Worm (Caenorhabditis elegans): ENCODE results near the gene F11G11.4.

Gene F11G11.4

DNA sequence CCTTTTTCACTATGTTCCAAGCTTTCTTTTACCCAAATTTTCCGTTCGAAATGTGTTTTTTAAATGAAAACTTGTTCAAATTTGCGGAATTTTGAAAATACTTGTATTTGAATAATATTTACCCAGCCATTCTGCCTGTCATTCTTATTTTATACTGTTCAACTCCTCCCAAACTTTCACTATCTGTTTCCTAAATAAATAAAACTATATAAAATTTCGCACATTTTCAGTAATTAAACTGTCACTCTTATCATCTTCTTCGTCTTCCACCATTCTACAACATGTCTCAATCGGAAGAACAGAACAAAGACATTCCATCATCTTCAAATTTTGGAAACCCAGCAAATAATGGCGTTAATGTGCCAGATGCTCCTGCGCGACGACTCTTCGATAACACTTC, 44.4 kb downstream of the F11G11.4 start, which contains the start of gene btbd-10 (continued):
- TF ChIP-seq pqm-1 (tag; optimal IDR thresholded peaks at IDR 0.05): peak; percentile 28
- no peak for TF ChIP-seq ZK546.5 (tag; optimal IDR thresholded peaks at IDR 0.05)
- TF ChIP-seq mes-2 (tag; optimal IDR thresholded peaks at IDR 0.05; ENCODE audit: poor library complexity, severe bottlenecking): no peak
- no peak for TF ChIP-seq ctbp-1 (GFP tag; IDR thresholded peaks at IDR 0.05)
- TF ChIP-seq Y48G9A.11 (GFP tag; IDR thresholded peaks at IDR 0.05): no peak
- no peak for TF ChIP-seq F49E8.2 (tag; optimal IDR thresholded peaks at IDR 0.05; ENCODE audit: borderline replicate concordance)
- no peak for TF ChIP-seq unc-62 (GFP tag; optimal IDR thresholded peaks at IDR 0.05 in 1 of 2)
- TF ChIP-seq unc-62 (tag; optimal IDR thresholded peaks at IDR 0.05): no peak
- no peak for TF ChIP-seq D1046.2 (GFP tag; IDR thresholded peaks at IDR 0.05)

- 0 out of 2 replicates have a peak, but pooled peaks have one; percentile 36 for TF ChIP-seq snpc-1.2 (GFP tag; IDR thresholded peaks at IDR 0.05)
- TF ChIP-seq set-16 (GFP tag; IDR thresholded peaks at IDR 0.05): no peak
Observed at ce11 chrII:4905331-4905730, 44.9 kb downstream of the F11G11.4 start.

- no peak for TF ChIP-seq madf-9 (GFP tag; conservative IDR thresholded peaks at IDR 0.05)
- TF ChIP-seq ceh-28 (tag; optimal IDR thresholded peaks at IDR 0.05): no peak
- 0 out of 2 replicates have a peak, but pooled peaks have one; percentile 13 for TF ChIP-seq Y75B8A.6 (GFP tag; IDR thresholded peaks at IDR 0.05)
Observed at ce11 chrII:4905883-4906282, 45.5 kb downstream of the F11G11.4 start.

DNA sequence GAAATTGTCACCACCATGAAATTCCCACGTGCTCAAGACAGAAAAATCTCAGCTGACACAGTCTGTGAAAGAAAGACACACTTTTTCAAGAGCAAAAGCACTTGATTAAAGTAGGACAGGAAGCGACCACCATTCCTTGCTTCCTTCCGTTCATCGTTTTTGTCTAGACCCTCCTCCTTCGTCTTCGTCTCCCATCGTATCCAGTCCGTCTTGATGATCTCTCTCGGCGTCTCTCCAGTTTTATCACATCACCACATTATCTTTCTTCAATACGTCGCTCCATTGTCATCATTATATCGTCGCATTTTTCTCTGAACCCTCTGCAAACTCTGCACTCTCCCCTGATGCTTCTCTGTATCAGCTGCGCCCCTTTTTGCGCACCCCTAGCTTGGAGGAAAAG, 47.8 kb downstream of the F11G11.4 start:
- no peak for TF ChIP-seq F26F4.8 (GFP tag; conservative IDR thresholded peaks at IDR 0.05)
- TF ChIP-seq nhr-111 (GFP tag; optimal IDR thresholded peaks at IDR 0.05): no peak
- no peak for TF ChIP-seq ztf-11 (tag; optimal IDR thresholded peaks at IDR 0.05)
- TF ChIP-seq lin-15B (tag; optimal IDR thresholded peaks at IDR 0.05): no peak
- TF ChIP-seq mxl-3 (GFP tag; optimal IDR thresholded peaks at IDR 0.05): peak; percentile 24
- no peak for TF ChIP-seq nhr-42 (GFP tag; IDR thresholded peaks at IDR 0.05)
- TF ChIP-seq madf-5 (GFP tag; IDR thresholded peaks at IDR 0.05): no peak
- no peak for TF ChIP-seq Y5F2A.4 (GFP tag; optimal IDR thresholded peaks at IDR 0.05)
- TF ChIP-seq nhr-6 (tag; optimal IDR thresholded peaks at IDR 0.05): no peak
- no peak for TF ChIP-seq Y48G9A.11 (GFP tag; IDR thresholded peaks at IDR 0.05)
- TF ChIP-seq ctbp-1 (GFP tag; IDR thresholded peaks at IDR 0.05): 0 out of 2 replicates have a peak, but pooled peaks have one; percentile 48
- no peak for TF ChIP-seq ceh-44 (GFP tag; IDR thresholded peaks at IDR 0.05)
- TF ChIP-seq unc-39 (tag; optimal IDR thresholded peaks at IDR 0.05): no peak
- peak; percentile 32 for TF ChIP-seq nhr-28 (tag; optimal IDR thresholded peaks at IDR 0.05)
- TF ChIP-seq dmd-6 (GFP tag; IDR thresholded peaks at IDR 0.05): 0 out of 2 replicates have a peak, but pooled peaks have one; percentile 13
- peak in 1 of 2 experiments; percentile 16 for TF ChIP-seq lsy-2 (tag; optimal IDR thresholded peaks at IDR 0.05)
- TF ChIP-seq aha-1 (tag): peak; percentile 37
- TF ChIP-seq mdl-1 (tag; optimal IDR thresholded peaks at IDR 0.05): peak in 1 of 2 experiments; percentile 22
- TF ChIP-seq F10B5.3 (tag; optimal IDR thresholded peaks at IDR 0.05): no peak
- peak; percentile 2 for TF ChIP-seq mes-2 (tag; optimal IDR thresholded peaks at IDR 0.05; ENCODE audit: poor library complexity, severe bottlenecking)
- no peak for TF ChIP-seq spr-1 (tag; optimal IDR thresholded peaks at IDR 0.05)
- TF ChIP-seq lin-13 (GFP tag; optimal IDR thresholded peaks at IDR 0.05): no peak
- no peak for TF ChIP-seq zfp-3 (GFP tag; conservative IDR thresholded peaks at IDR 0.05)
- no peak for TF ChIP-seq hmg-1.1 (GFP tag; IDR thresholded peaks at IDR 0.05)
- peak; percentile 29; the same call in 1 of the 2 replicates for TF ChIP-seq egl-43 (GFP tag; IDR thresholded peaks at IDR 0.05)
- no peak for TF ChIP-seq fkh-10 (GFP tag; optimal IDR thresholded peaks at IDR 0.05)
- TF ChIP-seq ZK337.2 (GFP tag; IDR thresholded peaks at IDR 0.05): no peak
- TF ChIP-seq tra-1 (GFP tag; IDR thresholded peaks at IDR 0.05): no peak
- TF ChIP-seq hlh-30 (tag; optimal IDR thresholded peaks at IDR 0.05; ENCODE audit: insufficient read depth): peak; percentile 68
- TF ChIP-seq ces-1 (GFP tag; optimal IDR thresholded peaks at IDR 0.05): no peak
- TF ChIP-seq zag-1 (tag; optimal IDR thresholded peaks at IDR 0.05): no peak
- TF ChIP-seq unc-62 (GFP tag; optimal IDR thresholded peaks at IDR 0.05 in 1 of 2): peak in 1 of 2 experiments; percentile 70
- no peak for TF ChIP-seq unc-62 (tag; optimal IDR thresholded peaks at IDR 0.05)
- peak; percentile 14; the same call in 1 of the 2 replicates for TF ChIP-seq ceh-20 (GFP tag; IDR thresholded peaks at IDR 0.05)
- TF ChIP-seq nhr-237 (tag; optimal IDR thresholded peaks at IDR 0.05): no peak
- TF ChIP-seq hlh-11 (tag; optimal IDR thresholded peaks at IDR 0.05): peak; percentile 59
- no peak for TF ChIP-seq madf-9 (GFP tag; conservative IDR thresholded peaks at IDR 0.05)
